Worm (Caenorhabditis elegans): Measurements from ENCODE around the gene B0024.13.

- TF ChIP-seq nhr-43 (tag; optimal IDR thresholded peaks at IDR 0.05; ENCODE audit: poor library complexity, severe bottlenecking) (no peak), snpc-4 (tag; optimal IDR thresholded peaks at IDR 0.05) (peak; percentile 66), nhr-237 (tag; optimal IDR thresholded peaks at IDR 0.05) (no peak), aly-2 (tag; optimal IDR thresholded peaks at IDR 0.05) (no peak)
Observed at ce11 chrV:10361830-10362397, 41.4 kb downstream of the B0024.13 start, which contains the start of gene cash-1.
